Fruit fly (Drosophila melanogaster) whole organism, prepupa: Measurements from ENCODE around the gene Muc14A.

Experiments
- Blimp-1 ChIP-seq: fragments of 200-800 bp; sonication (Bioruptor generic); optimal IDR thresholded peaks from 3 replicates; lab custom pipeline; 2017; ENCODE audit warnings: missing biosample characterization, missing genetic modification characterization, mild to moderate bottlenecking, moderate library complexity, missing genetic modification reagents
- CG11294 ChIP-seq: fragments of 200-800 bp; sonication (Bioruptor generic); IDR thresholded peaks from 2 replicates; pipeline ENCODE4 v1.3.6; 2022; ENCODE audit warnings: missing biosample characterization, missing genetic modification characterization
- CG11762 ChIP-seq: fragments of 200-800 bp; sonication (Bioruptor generic); optimal IDR thresholded peaks from 3 replicates; lab custom pipeline; 2016; ENCODE audit warnings: missing biosample characterization, missing genetic modification characterization; ENCODE audit not compliant: insufficient read depth
- CG15336 ChIP-seq: fragments of 200-800 bp; sonication (Bioruptor generic); IDR thresholded peaks from 2 replicates; pipeline ENCODE4 v1.3.6; 2022; ENCODE audit warnings: missing biosample characterization, missing genetic modification characterization
- CG1621 ChIP-seq: fragments of 200-800 bp; sonication (Bioruptor generic); optimal IDR thresholded peaks from 3 replicates; lab custom pipeline; 2018; ENCODE audit warnings: missing biosample characterization, mild to moderate bottlenecking, missing genetic modification characterization
- CG16779 ChIP-seq: fragments of 200-800 bp; sonication (Bioruptor generic); optimal IDR thresholded peaks from 3 replicates; lab custom pipeline; 2017; ENCODE audit warnings: missing biosample characterization, mild to moderate bottlenecking, missing genetic modification characterization
- CG31627 ChIP-seq: fragments of 200-800 bp; sonication (Bioruptor generic); optimal IDR thresholded peaks from 3 replicates; lab custom pipeline; 2016; ENCODE audit warnings: missing biosample characterization, missing genetic modification characterization
- CG32006 ChIP-seq: fragments of 200-800 bp; sonication (Bioruptor generic); optimal IDR thresholded peaks from 3 replicates; lab custom pipeline; 2017; ENCODE audit warnings: missing biosample characterization, mild to moderate bottlenecking, missing genetic modification characterization
- CG3919 ChIP-seq: fragments of 200-800 bp; sonication (Bioruptor generic); optimal IDR thresholded peaks from 3 replicates; lab custom pipeline; 2016; ENCODE audit warnings: missing biosample characterization, missing genetic modification characterization
- CG4318 ChIP-seq: fragments of 200-800 bp; sonication (Bioruptor generic); optimal IDR thresholded peaks from 3 replicates; lab custom pipeline; 2017; ENCODE audit warnings: missing biosample characterization, mild to moderate bottlenecking, missing genetic modification characterization
- CG6163 ChIP-seq: fragments of 200-800 bp; sonication (Bioruptor generic); IDR thresholded peaks from 3 replicates; pipeline ENCODE4 v1.3.6; 2022; ENCODE audit warnings: missing biosample characterization, missing genetic modification characterization
- CG6276 ChIP-seq: fragments of 200-800 bp; sonication (Bioruptor generic); optimal IDR thresholded peaks from 2 replicates; lab custom pipeline; 2017; ENCODE audit warnings: missing biosample characterization, mild to moderate bottlenecking, missing genetic modification characterization
- CG6792 ChIP-seq: fragments of 200-800 bp; sonication (Bioruptor generic); optimal IDR thresholded peaks from 3 replicates; lab custom pipeline; 2016; ENCODE audit warnings: missing biosample characterization, missing genetic modification characterization
- CG6808 ChIP-seq: fragments of 200-800 bp; sonication (Bioruptor generic); optimal IDR thresholded peaks from 3 replicates; lab custom pipeline; 2017; ENCODE audit warnings: missing biosample characterization, missing genetic modification characterization, mild to moderate bottlenecking, moderate library complexity, missing genetic modification reagents
- CG7368 ChIP-seq: fragments of 200-800 bp; sonication (Bioruptor generic); optimal IDR thresholded peaks from 3 replicates; lab custom pipeline; 2016; ENCODE audit warnings: missing biosample characterization, missing genetic modification characterization
- CG8119 ChIP-seq: fragments of 200-800 bp; sonication (Bioruptor generic); IDR thresholded peaks from 3 replicates; pipeline ENCODE4 v1.3.6; 2022; ENCODE audit warnings: missing biosample characterization, missing genetic modification characterization
- CG8319 ChIP-seq: fragments of 200-800 bp; sonication (Bioruptor generic); optimal IDR thresholded peaks from 3 replicates; lab custom pipeline; 2016; ENCODE audit warnings: missing biosample characterization, missing genetic modification characterization
- CG8632 ChIP-seq: fragments of 200-800 bp; sonication (Bioruptor generic); optimal IDR thresholded peaks from 3 replicates; lab custom pipeline; 2016; ENCODE audit warnings: missing biosample characterization, missing genetic modification characterization
- CG9139 ChIP-seq: fragments of 200-800 bp; sonication (Bioruptor generic); optimal IDR thresholded peaks from 3 replicates; lab custom pipeline; 2017; ENCODE audit warnings: missing biosample characterization, mild to moderate bottlenecking, missing genetic modification characterization
- Eip75B ChIP-seq: fragments of 200-800 bp; sonication (Bioruptor generic); optimal IDR thresholded peaks from 3 replicates; lab custom pipeline; 2016; ENCODE audit warnings: missing biosample characterization, missing genetic modification characterization
- Eip78C ChIP-seq: fragments of 200-800 bp; sonication (Bioruptor generic); peaks from one replicate; lab custom pipeline; 2016; ENCODE audit warnings: missing biosample characterization, missing genetic modification characterization
- Eip93F ChIP-seq: fragments of 200-800 bp; sonication (Bioruptor generic); optimal IDR thresholded peaks from 2 replicates; lab custom pipeline; 2016; ENCODE audit warnings: missing biosample characterization, mild to moderate bottlenecking, missing genetic modification characterization
- Ets21C ChIP-seq: fragments of 200-800 bp; sonication (Bioruptor generic); optimal IDR thresholded peaks from 3 replicates; lab custom pipeline; 2016; ENCODE audit warnings: missing biosample characterization, missing genetic modification characterization
- Ets96B ChIP-seq: fragments of 200-800 bp; optimal IDR thresholded peaks from 2 replicates; lab custom pipeline; 2019; ENCODE audit warnings: missing biosample characterization, mild to moderate bottlenecking, missing genetic modification characterization, moderate library complexity
- Gug ChIP-seq: fragments of 200-800 bp; sonication (Bioruptor generic); IDR thresholded peaks from 2 replicates; pipeline ENCODE4 v1.3.6; 2022; ENCODE audit warnings: missing biosample characterization, missing genetic modification characterization
- Hr38 ChIP-seq: sonication (Bioruptor generic); optimal IDR thresholded peaks from 2 replicates; lab custom pipeline; 2016; ENCODE audit warnings: missing biosample characterization, missing genetic modification characterization
- Hr39 ChIP-seq: fragments of 200-800 bp; sonication (Bioruptor generic); optimal IDR thresholded peaks from 2 replicates; lab custom pipeline; 2016; ENCODE audit warnings: missing biosample characterization, missing genetic modification characterization
- Lpt ChIP-seq: fragments of 200-800 bp; sonication (Bioruptor generic); optimal IDR thresholded peaks from 3 replicates; lab custom pipeline; 2016; ENCODE audit warnings: missing biosample characterization, missing genetic modification characterization
- Met ChIP-seq: fragments of 200-800 bp; sonication (Bioruptor generic); optimal IDR thresholded peaks from 3 replicates; lab custom pipeline; 2016; ENCODE audit warnings: missing biosample characterization, missing genetic modification characterization
- Smox ChIP-seq: fragments of 200-800 bp; sonication (Bioruptor generic); optimal IDR thresholded peaks from 3 replicates; lab custom pipeline; 2016; ENCODE audit warnings: missing biosample characterization, missing genetic modification characterization
- Sox102F ChIP-seq: fragments of 200-800 bp; sonication (Bioruptor generic); optimal IDR thresholded peaks from 2 replicates; lab custom pipeline; 2016; ENCODE audit warnings: missing biosample characterization, mild to moderate bottlenecking, missing genetic modification characterization
- Sox15 ChIP-seq: fragments of 200-800 bp; sonication (Bioruptor generic); optimal IDR thresholded peaks from 3 replicates; lab custom pipeline; 2016; ENCODE audit warnings: missing biosample characterization, missing genetic modification characterization
- acj6 ChIP-seq: fragments of 200-800 bp; sonication (Bioruptor generic); optimal IDR thresholded peaks from 3 replicates; lab custom pipeline; 2016; ENCODE audit warnings: missing biosample characterization, missing genetic modification characterization
- cyc ChIP-seq: fragments of 200-800 bp; sonication (Bioruptor generic); optimal IDR thresholded peaks from 3 replicates; lab custom pipeline; 2016; ENCODE audit warnings: missing biosample characterization, missing genetic modification characterization
- dac ChIP-seq: fragments of 200-800 bp; sonication (Bioruptor generic); optimal IDR thresholded peaks from 2 replicates; lab custom pipeline; 2017; ENCODE audit warnings: missing biosample characterization, mild to moderate bottlenecking, missing genetic modification characterization
- esn ChIP-seq: fragments of 200-800 bp; sonication (Bioruptor generic); optimal IDR thresholded peaks from 2 replicates; lab custom pipeline; 2016; ENCODE audit warnings: missing biosample characterization, mild to moderate bottlenecking, missing genetic modification characterization, moderate library complexity
- fd85E ChIP-seq: fragments of 200-800 bp; sonication (Bioruptor generic); optimal IDR thresholded peaks from 3 replicates; lab custom pipeline; 2016; ENCODE audit warnings: missing biosample characterization, missing genetic modification characterization
- fkh ChIP-seq: fragments of 200-800 bp; sonication (Bioruptor generic); optimal IDR thresholded peaks from 3 replicates; lab custom pipeline; 2017; ENCODE audit warnings: missing biosample characterization, mild to moderate bottlenecking, missing genetic modification characterization, moderate library complexity
- lz ChIP-seq: fragments of 200-800 bp; sonication (Bioruptor generic); optimal IDR thresholded peaks from 3 replicates; lab custom pipeline; 2016; ENCODE audit warnings: missing biosample characterization, missing genetic modification characterization
- net ChIP-seq: fragments of 200-800 bp; sonication (Bioruptor generic); optimal IDR thresholded peaks from 3 replicates; lab custom pipeline; 2016; ENCODE audit warnings: missing biosample characterization, missing genetic modification characterization
- spab ChIP-seq: fragments of 200-800 bp; sonication (Bioruptor generic); optimal IDR thresholded peaks from 2 replicates; lab custom pipeline; 2017; ENCODE audit warnings: missing biosample characterization, mild to moderate bottlenecking, missing genetic modification characterization, missing genetic modification reagents
- svp ChIP-seq: fragments of 200-800 bp; sonication (Bioruptor generic); peaks from one replicate; lab custom pipeline; 2016; ENCODE audit warnings: missing biosample characterization, missing genetic modification characterization
- topi ChIP-seq: fragments of 200-800 bp; sonication (Bioruptor generic); optimal IDR thresholded peaks from 3 replicates; lab custom pipeline; 2016; ENCODE audit warnings: missing biosample characterization, missing genetic modification characterization
- vri ChIP-seq: fragments of 200-800 bp; sonication (Bioruptor generic); optimal IDR thresholded peaks from 3 replicates; lab custom pipeline; 2016; ENCODE audit warnings: missing biosample characterization, mild to moderate bottlenecking, missing genetic modification characterization

Gene Muc14A

DNA sequence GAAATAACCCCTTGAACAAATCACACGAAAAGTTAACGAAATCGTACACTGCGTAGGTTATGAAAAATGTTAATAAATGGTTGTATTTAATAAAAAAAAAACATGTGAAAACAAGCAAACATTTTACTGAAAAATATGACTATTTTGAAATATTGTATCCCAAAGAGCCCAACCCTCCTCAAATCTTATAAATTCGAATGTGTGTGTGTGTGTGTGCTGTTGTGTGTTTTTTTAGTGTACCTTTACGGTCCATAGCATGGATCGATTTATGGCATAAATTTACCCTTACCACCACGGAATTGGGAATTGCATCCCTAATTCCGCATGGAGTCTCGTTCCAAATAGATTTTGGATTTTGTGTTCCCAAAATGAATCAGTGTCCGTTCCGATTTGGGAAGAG lies 94.6 kb downstream of the Muc14A start (continued):
- TF ChIP-seq CG11294 (GFP tag; lab: Robert Waterston, UW) = no peak
- TF ChIP-seq Smox (GFP tag; lab: Kevin White, UChicago) = peak; percentile 52
- peak; percentile 43 for TF ChIP-seq acj6 (GFP tag; lab: Kevin White, UChicago)
- TF ChIP-seq CG9139 (GFP tag; lab: Kevin White, UChicago) = no peak
- no peak for TF ChIP-seq Sox15 (GFP tag; lab: Kevin White, UChicago)
- no peak for TF ChIP-seq CG6808
- peak; percentile 23 for TF ChIP-seq Ets21C (GFP tag; lab: Kevin White, UChicago)
- TF ChIP-seq Lpt = no peak
- TF ChIP-seq CG15336 (GFP tag; lab: Robert Waterston, UW) = 0 out of 2 replicates have a peak, but pooled peaks have one; percentile 19
- TF ChIP-seq Hr38 = no peak
- TF ChIP-seq Eip93F (GFP tag; lab: Kevin White, UChicago) = peak; percentile 5
- no peak for TF ChIP-seq vri (GFP tag; lab: Kevin White, UChicago)
- peak; percentile 55 for TF ChIP-seq Eip75B (GFP tag; lab: Kevin White, UChicago)
- TF ChIP-seq CG32006 (GFP tag; lab: Kevin White, UChicago) = peak; percentile 14
- no peak for TF ChIP-seq net (GFP tag; lab: Kevin White, UChicago)
- peak; percentile 52 for TF ChIP-seq Hr39
- TF ChIP-seq CG8632 = peak; percentile 32
- TF ChIP-seq CG6792 (GFP tag; lab: Kevin White, UChicago) = peak; percentile 40
- TF ChIP-seq Sox102F (GFP tag; lab: Kevin White, UChicago) = peak; percentile 48
- no peak for TF ChIP-seq fkh
- TF ChIP-seq CG31627 (GFP tag; lab: Kevin White, UChicago) = peak; percentile 54
- no peak for TF ChIP-seq CG6276
- peak; percentile 87 for TF ChIP-seq Eip78C (GFP tag; lab: Kevin White, UChicago)
- TF ChIP-seq CG6163 (GFP tag; lab: Robert Waterston, UW) = peak; percentile 78

DNA sequence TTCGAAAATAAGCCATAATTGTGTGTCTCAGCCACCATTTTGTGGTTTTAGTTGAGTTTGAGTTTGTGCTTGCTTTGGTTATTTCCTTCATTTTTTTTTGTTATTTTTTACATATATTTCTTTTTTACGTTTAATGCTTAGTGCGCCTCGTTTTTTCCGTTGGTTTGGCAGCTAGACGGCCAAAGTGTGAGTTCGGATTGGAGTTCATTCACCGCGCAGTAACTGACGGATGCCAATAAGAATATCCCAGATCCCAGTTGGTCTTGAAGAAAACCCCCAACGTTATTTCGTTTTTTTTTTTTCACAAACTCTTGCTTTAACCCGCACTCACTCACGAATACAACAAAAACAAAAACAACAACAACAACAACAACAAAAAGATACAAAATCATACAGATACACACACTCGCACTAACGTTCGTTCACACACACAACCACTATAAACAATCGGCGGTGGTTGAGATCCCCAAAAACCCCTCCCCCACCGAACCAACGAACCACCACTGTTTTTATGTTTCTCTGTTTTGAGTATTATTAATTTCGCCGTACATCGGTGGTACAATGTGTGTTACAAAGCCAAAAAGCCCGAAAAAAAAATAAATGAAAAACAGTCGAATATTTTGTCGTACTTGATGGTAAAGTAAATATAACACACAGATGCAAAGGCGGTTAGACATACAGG lies 95.3 kb downstream of the Muc14A start:
- TF ChIP-seq Eip78C (GFP tag; lab: Kevin White, UChicago) (peak; percentile 56), Met (GFP tag; lab: Kevin White, UChicago) (no peak), Ets96B (tag; lab: Kevin White, UChicago) (no peak), CG6792 (GFP tag; lab: Kevin White, UChicago) (no peak), CG15336 (GFP tag; lab: Robert Waterston, UW) (peak; percentile 15; the same call in 1 of the 2 replicates), Gug (no peak), CG7368 (GFP tag; lab: Kevin White, UChicago) (no peak), CG6163 (GFP tag; lab: Robert Waterston, UW) (0 out of 3 replicates have a peak, but pooled peaks have one; percentile 10), Hr39 (no peak), Eip93F (GFP tag; lab: Kevin White, UChicago) (no peak), esn (GFP tag; lab: Kevin White, UChicago) (no peak)

DNA sequence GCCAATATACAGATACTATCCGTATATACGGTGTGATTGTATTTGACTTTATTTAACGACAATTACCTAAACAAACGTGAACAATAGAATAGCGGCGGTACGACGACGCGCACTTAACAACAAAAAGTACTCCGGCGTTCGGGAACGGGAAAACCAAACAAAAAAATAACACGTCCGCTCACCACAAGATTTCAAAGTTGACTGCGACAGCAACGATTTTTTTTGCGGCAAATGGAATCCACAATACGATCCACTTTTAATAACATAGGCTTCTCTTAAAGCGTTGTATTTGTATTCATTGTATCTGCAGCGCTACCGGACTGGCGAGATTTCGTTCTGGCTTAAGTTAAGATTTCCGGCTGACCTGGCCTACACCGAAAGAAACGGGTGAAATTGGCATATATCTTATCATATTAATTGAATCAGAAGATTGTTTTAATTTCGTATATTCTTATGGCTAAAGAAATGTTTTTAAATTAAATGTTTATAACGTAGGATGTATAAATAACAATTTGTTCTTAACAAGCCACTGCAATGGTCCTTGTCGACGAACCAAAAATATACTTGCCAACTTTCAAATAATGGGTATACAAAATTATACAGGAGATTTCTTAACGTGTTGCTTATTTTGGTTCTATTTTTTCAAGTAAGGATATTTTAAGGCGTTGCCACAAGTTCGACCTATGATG lies 96.0 kb downstream of the Muc14A start, which contains the start of the genes CG42353 and CG42354:
TSS of gene CG42353 (minus strand) at position 209 of the 689 bp plus-strand sequence.
TSS of gene CG42354 (minus strand) at position 209 of the 689 bp plus-strand sequence.
- peak; percentile 94 for TF ChIP-seq CG8632
- peak; percentile 96 for TF ChIP-seq lz (GFP tag; lab: Kevin White, UChicago)
- peak; percentile 96 for TF ChIP-seq topi
- peak; percentile 95 for TF ChIP-seq Sox15 (GFP tag; lab: Kevin White, UChicago)
- TF ChIP-seq CG1621 (tag; lab: Kevin White, UChicago) = peak; percentile 97
- TF ChIP-seq fd85E = peak; percentile 70
- TF ChIP-seq Eip78C (GFP tag; lab: Kevin White, UChicago) = peak; percentile 97
- TF ChIP-seq CG11294 (GFP tag; lab: Robert Waterston, UW) = peak; percentile 89
- peak; percentile 95 for TF ChIP-seq CG6808
- TF ChIP-seq CG6276 = peak; percentile 96
- TF ChIP-seq CG11762 (GFP tag; lab: Kevin White, UChicago) = peak; percentile 95
- peak; percentile 96 for TF ChIP-seq cyc
- TF ChIP-seq fkh = peak; percentile 90
- peak; percentile 91 for TF ChIP-seq CG8319 (GFP tag; lab: Kevin White, UChicago)
- TF ChIP-seq Ets21C (GFP tag; lab: Kevin White, UChicago) = peak; percentile 94
- TF ChIP-seq dac (GFP tag; lab: Kevin White, UChicago) = peak; percentile 92
- peak; percentile 85 for TF ChIP-seq Blimp-1 (GFP tag; lab: Kevin White, UChicago)
- peak; percentile 97 for TF ChIP-seq CG8119 (GFP tag; lab: Robert Waterston, UW)
- peak; percentile 93 for TF ChIP-seq CG9139 (GFP tag; lab: Kevin White, UChicago)
- peak; percentile 95 for TF ChIP-seq Sox102F (GFP tag; lab: Kevin White, UChicago)
- TF ChIP-seq spab (GFP tag; lab: Kevin White, UChicago) = peak; percentile 95
- peak; percentile 96 for TF ChIP-seq CG3919 (GFP tag; lab: Kevin White, UChicago)
- peak; percentile 97 for TF ChIP-seq svp
- peak; percentile 96 for TF ChIP-seq Hr39
- TF ChIP-seq CG6792 (GFP tag; lab: Kevin White, UChicago) = peak; percentile 95
- TF ChIP-seq CG4318 (GFP tag; lab: Kevin White, UChicago) = peak; percentile 94
- peak; percentile 86 for TF ChIP-seq CG16779 (tag; lab: Kevin White, UChicago)
